Worm (Caenorhabditis elegans) whole organism, L2 larva: Measurements from ENCODE around the gene twk-10.

Experiments used
- ceh-82 ChIP-seq: fragments of 150-350 bp; optimal IDR thresholded peaks from 2 replicates; lab custom pipeline; 2014; ENCODE audit warnings: missing biosample characterization, missing genetic modification characterization
- nhr-237 ChIP-seq: fragments of 150-350 bp; optimal IDR thresholded peaks from 2 replicates; lab custom pipeline; 2014; ENCODE audit warnings: missing biosample characterization, missing genetic modification characterization
- unc-39 ChIP-seq: fragments of 150-350 bp; optimal IDR thresholded peaks from 2 replicates; lab custom pipeline; 2014; ENCODE audit warnings: missing biosample characterization, missing genetic modification characterization
- ztf-11 ChIP-seq: sonication (generic microtip); optimal IDR thresholded peaks from 2 replicates; lab custom pipeline; 2017; ENCODE audit warnings: missing biosample characterization, missing genetic modification characterization

DNA sequence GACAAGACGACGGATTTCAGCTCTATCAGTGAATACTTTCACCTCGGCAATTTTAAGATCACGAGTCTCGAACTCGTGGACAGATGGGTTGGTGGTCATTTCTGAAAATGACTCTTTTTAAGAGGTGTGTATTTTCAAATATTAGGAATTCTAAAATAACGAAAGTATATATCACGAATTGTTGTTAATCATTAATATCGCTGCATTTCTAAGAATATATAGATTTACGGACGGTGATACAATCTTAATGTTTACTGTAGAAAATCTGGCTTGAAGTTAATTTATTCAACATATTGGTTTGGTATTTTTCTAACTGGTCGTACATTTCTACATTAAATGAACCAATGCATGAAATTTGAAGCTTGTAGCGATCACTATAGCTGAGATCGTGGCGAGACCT, 53.1 kb downstream of the twk-10 start, which contains the start of gene ZK1055.7:
- no peak for TF ChIP-seq ztf-11
- no peak for TF ChIP-seq ceh-82 (tag; lab: Kevin White, UChicago)
- no peak for TF ChIP-seq unc-39 (tag; lab: Kevin White, UChicago)
- no peak for TF ChIP-seq nhr-237 (tag; lab: Kevin White, UChicago)
